Worm (Caenorhabditis elegans) whole organism, L4/young adult: ENCODE data around the gene fcd-2.

Experiments used
- W03F9.2 ChIP-seq: fragments of 150-350 bp; optimal IDR thresholded peaks from 2 replicates; lab custom pipeline; 2014; ENCODE audit warnings: missing biosample characterization, missing genetic modification characterization
- dao-5 ChIP-seq: sonication (generic microtip); optimal IDR thresholded peaks from 2 replicates; lab custom pipeline; 2016; ENCODE audit warnings: missing genotype, missing genetic modification characterization, moderate library complexity, missing compliant biosample characterization
- him-1 ChIP-seq: sonication (generic microtip); optimal IDR thresholded peaks from 2 replicates; lab custom pipeline; 2016; ENCODE audit warnings: missing genotype, missing genetic modification reagents, missing genetic modification characterization, missing compliant biosample characterization

- TF ChIP-seq him-1 (tag; lab: Kevin White, UChicago): no peak
- TF ChIP-seq W03F9.2: no peak
- no peak for TF ChIP-seq dao-5 (tag; lab: Kevin White, UChicago)
Observed at ce11 chrIV:14985019-14985418, 40.5 kb upstream of the fcd-2 start.
